Fruit fly (Drosophila melanogaster) whole organism, embryonic: ENCODE measurements around the gene CG7551.

ENCODE experiments used
- Ada2b ChIP-seq: fragments of 200-800 bp; sonication (Bioruptor generic); IDR thresholded peaks from 2 replicates; pipeline ENCODE4 v1.3.6; 2022; ENCODE audit warnings: missing biosample characterization, missing genetic modification characterization
- Aef1 ChIP-seq: fragments of 200-800 bp; sonication (Bioruptor generic); IDR thresholded peaks from 3 replicates; pipeline ENCODE4 v1.3.6; 2022; ENCODE audit warnings: missing biosample characterization, missing genetic modification characterization
- CG10654 ChIP-seq: fragments of 200-800 bp; sonication (Bioruptor generic); optimal IDR thresholded peaks from 2 replicates; lab custom pipeline; 2016; ENCODE audit warnings: missing biosample characterization, missing genetic modification characterization
- CG10959 ChIP-seq: fragments of 200-800 bp; sonication (Bioruptor generic); IDR thresholded peaks from 2 replicates; pipeline ENCODE4 v1.3.6; 2022; ENCODE audit warnings: missing biosample characterization, missing genetic modification characterization
- CG10979 ChIP-seq: fragments of 200-800 bp; sonication (Bioruptor generic); optimal IDR thresholded peaks from 2 replicates; lab custom pipeline; 2018; ENCODE audit warnings: missing biosample characterization, mild to moderate bottlenecking, missing genetic modification characterization, moderate library complexity
- CG12236 ChIP-seq: fragments of 200-800 bp; sonication (Bioruptor generic); optimal IDR thresholded peaks from 2 replicates; lab custom pipeline; 2016; ENCODE audit warnings: missing biosample characterization, missing genetic modification characterization
- CG12942 ChIP-seq: fragments of 200-800 bp; sonication (Bioruptor generic); optimal IDR thresholded peaks from 3 replicates; lab custom pipeline; 2016; ENCODE audit warnings: missing biosample characterization, missing genetic modification characterization
- CG13894 ChIP-seq: fragments of 200-800 bp; sonication (Bioruptor generic); optimal IDR thresholded peaks from 3 replicates; lab custom pipeline; 2018; ENCODE audit warnings: missing biosample characterization, mild to moderate bottlenecking, missing genetic modification characterization, moderate library complexity
- CG14860 ChIP-seq: fragments of 200-800 bp; sonication (Bioruptor generic); IDR thresholded peaks from 3 replicates; pipeline ENCODE4 v1.3.6; 2022; ENCODE audit warnings: missing biosample characterization, missing genetic modification characterization; ENCODE audit not compliant: partially characterized antibody
- CG15269 ChIP-seq: fragments of 200-800 bp; sonication (Bioruptor generic); optimal IDR thresholded peaks from 2 replicates; lab custom pipeline; 2018; ENCODE audit warnings: missing biosample characterization, mild to moderate bottlenecking, missing genetic modification characterization, moderate library complexity
- CG17568 ChIP-seq: fragments of 200-800 bp; sonication (Bioruptor generic); optimal IDR thresholded peaks from 2 replicates; lab custom pipeline; 2018; ENCODE audit warnings: missing biosample characterization, mild to moderate bottlenecking, missing genetic modification characterization, moderate library complexity
- CG3065 ChIP-seq: fragments of 200-800 bp; sonication (Bioruptor generic); optimal IDR thresholded peaks from 2 replicates; lab custom pipeline; 2016; ENCODE audit warnings: missing biosample characterization, missing genetic modification characterization
- CG32767 ChIP-seq: fragments of 200-800 bp; sonication (Bioruptor generic); IDR thresholded peaks from 2 replicates; pipeline ENCODE4 v1.3.6; 2022; ENCODE audit warnings: missing biosample characterization, missing genetic modification characterization
- CG4360 ChIP-seq: fragments of 200-800 bp; sonication (Bioruptor generic); IDR thresholded peaks from 2 replicates; pipeline ENCODE4 v1.3.6; 2022; ENCODE audit warnings: missing biosample characterization, missing genetic modification characterization
- CG5953 ChIP-seq: fragments of 200-800 bp; sonication (Bioruptor generic); IDR thresholded peaks from 2 replicates; pipeline ENCODE4 v1.3.6; 2022; ENCODE audit warnings: missing biosample characterization, missing genetic modification characterization
- CG6272 ChIP-seq: fragments of 200-800 bp; sonication (Bioruptor generic); IDR thresholded peaks from 2 replicates; pipeline ENCODE4 v1.3.6; 2022; ENCODE audit warnings: missing biosample characterization, missing genetic modification characterization
- CG7372 ChIP-seq: fragments of 200-800 bp; sonication (Bioruptor generic); IDR thresholded peaks from 2 replicates; pipeline ENCODE4 v1.3.6; 2022; ENCODE audit warnings: missing biosample characterization, missing genetic modification characterization
- CG7745 ChIP-seq: fragments of 200-800 bp; sonication (Bioruptor generic); optimal IDR thresholded peaks from 2 replicates; lab custom pipeline; 2018; ENCODE audit warnings: missing biosample characterization, mild to moderate bottlenecking, missing genetic modification characterization, moderate library complexity
- CG8089 ChIP-seq: fragments of 200-800 bp; sonication (Bioruptor generic); optimal IDR thresholded peaks from 3 replicates; lab custom pipeline; 2016; ENCODE audit warnings: missing biosample characterization, missing genetic modification characterization
- CG8924 ChIP-seq: fragments of 200-800 bp; optimal IDR thresholded peaks from 3 replicates; lab custom pipeline; 2019; ENCODE audit warnings: missing biosample characterization, mild to moderate bottlenecking, missing genetic modification characterization, moderate library complexity
- CG9727 ChIP-seq: fragments of 200-800 bp; sonication (Bioruptor generic); optimal IDR thresholded peaks from 3 replicates; lab custom pipeline; 2017; ENCODE audit warnings: missing biosample characterization, mild to moderate bottlenecking, missing genetic modification characterization
- CG9797 ChIP-seq: fragments of 200-800 bp; sonication (Bioruptor generic); optimal IDR thresholded peaks from 3 replicates; lab custom pipeline; 2018; ENCODE audit warnings: missing biosample characterization, mild to moderate bottlenecking, missing genetic modification characterization
- Dad ChIP-seq: fragments of 200-800 bp; sonication (Bioruptor generic); optimal IDR thresholded peaks from 3 replicates; lab custom pipeline; 2016; ENCODE audit warnings: missing biosample characterization, missing genetic modification characterization
- Dll ChIP-seq: fragments of 200-800 bp; sonication (Bioruptor generic); IDR thresholded peaks from 4 replicates; pipeline ENCODE4 v1.3.6; 2022; ENCODE audit warnings: missing biosample characterization, missing genetic modification characterization; ENCODE audit not compliant: partially characterized antibody
- ERR ChIP-seq: fragments of 200-800 bp; sonication (Bioruptor generic); optimal IDR thresholded peaks from 2 replicates; lab custom pipeline; 2016; ENCODE audit warnings: missing biosample characterization, missing genetic modification characterization
- Fer1 ChIP-seq: fragments of 200-800 bp; sonication (Bioruptor generic); optimal IDR thresholded peaks from 2 replicates; lab custom pipeline; 2017; ENCODE audit warnings: missing biosample characterization, mild to moderate bottlenecking, missing genetic modification characterization
- HmgZ ChIP-seq: fragments of 200-800 bp; sonication (Bioruptor generic); optimal IDR thresholded peaks from 2 replicates; lab custom pipeline; 2018; ENCODE audit warnings: missing biosample characterization, mild to moderate bottlenecking, missing genetic modification characterization
- Hr3 ChIP-seq: fragments of 200-800 bp; sonication (Bioruptor generic); optimal IDR thresholded peaks from 3 replicates; lab custom pipeline; 2016; ENCODE audit warnings: missing biosample characterization, missing genetic modification characterization
- Myb ChIP-seq: fragments of 200-800 bp; sonication (Bioruptor generic); optimal IDR thresholded peaks from 2 replicates; lab custom pipeline; 2016; ENCODE audit warnings: missing biosample characterization, missing genetic modification characterization
- Side ChIP-seq: fragments of 200-800 bp; sonication (Bioruptor generic); optimal IDR thresholded peaks from 2 replicates; lab custom pipeline; 2016; ENCODE audit warnings: missing biosample characterization, missing genetic modification characterization
- aop ChIP-seq: fragments of 200-800 bp; sonication (Bioruptor generic); IDR thresholded peaks from 2 replicates; pipeline ENCODE4 v1.3.6; 2022; ENCODE audit warnings: missing biosample characterization, missing genetic modification characterization
- ash1 ChIP-seq: fragments of 200-800 bp; sonication (Bioruptor generic); optimal IDR thresholded peaks from 2 replicates; lab custom pipeline; 2018; ENCODE audit warnings: missing biosample characterization, mild to moderate bottlenecking, missing genetic modification characterization
- dati ChIP-seq: fragments of 200-800 bp; sonication (Bioruptor generic); IDR thresholded peaks from 2 replicates; pipeline ENCODE4 v1.3.6; 2022; ENCODE audit warnings: missing biosample characterization, missing genetic modification characterization
- dysf ChIP-seq: fragments of 200-800 bp; sonication (Bioruptor generic); IDR thresholded peaks from 3 replicates; pipeline ENCODE4 v1.3.6; 2022; ENCODE audit warnings: missing biosample characterization, missing genetic modification characterization
- ems ChIP-seq: fragments of 200-800 bp; sonication (Bioruptor generic); optimal IDR thresholded peaks from 3 replicates; lab custom pipeline; 2016; ENCODE audit warnings: missing biosample characterization, missing genetic modification characterization
- ftz-f1 ChIP-seq: fragments of 200-800 bp; sonication (Bioruptor generic); optimal IDR thresholded peaks from 2 replicates; lab custom pipeline; 2016; ENCODE audit warnings: missing biosample characterization, missing genetic modification characterization
- gem ChIP-seq: fragments of 200-800 bp; sonication (Bioruptor generic); optimal IDR thresholded peaks from 2 replicates; lab custom pipeline; 2019; ENCODE audit warnings: missing biosample characterization, mild to moderate bottlenecking, missing genetic modification characterization, moderate library complexity
- gsb ChIP-seq: fragments of 200-800 bp; sonication (Bioruptor generic); IDR thresholded peaks from 2 replicates; pipeline ENCODE4 v1.3.6; 2022; ENCODE audit warnings: missing biosample characterization, missing genetic modification characterization
- gsb-n ChIP-seq: fragments of 200-800 bp; sonication (Bioruptor generic); optimal IDR thresholded peaks from 3 replicates; lab custom pipeline; 2018; ENCODE audit warnings: missing biosample characterization, mild to moderate bottlenecking, missing genetic modification characterization
- pita ChIP-seq: fragments of 200-800 bp; sonication (Bioruptor generic); optimal IDR thresholded peaks from 2 replicates; lab custom pipeline; 2017; ENCODE audit warnings: missing biosample characterization, mild to moderate bottlenecking, missing genetic modification characterization
- pnt ChIP-seq: fragments of 200-800 bp; sonication (Bioruptor generic); optimal IDR thresholded peaks from 3 replicates; lab custom pipeline; 2016; ENCODE audit warnings: missing biosample characterization, missing genetic modification characterization
- ro ChIP-seq: fragments of 200-800 bp; sonication (Bioruptor generic); IDR thresholded peaks from 2 replicates; pipeline ENCODE4 v1.3.6; 2022; ENCODE audit warnings: missing biosample characterization, missing genetic modification characterization
- run ChIP-seq: fragments of 200-800 bp; sonication (Bioruptor generic); optimal IDR thresholded peaks from 3 replicates; lab custom pipeline; 2018; ENCODE audit warnings: missing biosample characterization, mild to moderate bottlenecking, missing genetic modification characterization
- scrt ChIP-seq: fragments of 200-800 bp; sonication (Bioruptor generic); optimal IDR thresholded peaks from 2 replicates; lab custom pipeline; 2018; ENCODE audit warnings: missing biosample characterization, mild to moderate bottlenecking, missing genetic modification characterization, moderate library complexity
- sr ChIP-seq: fragments of 200-800 bp; sonication (Bioruptor generic); IDR thresholded peaks from 3 replicates; pipeline ENCODE4 v1.3.6; 2022; ENCODE audit warnings: missing biosample characterization, missing genetic modification characterization
- tgo ChIP-seq: fragments of 200-800 bp; sonication (Bioruptor generic); IDR thresholded peaks from 3 replicates; pipeline ENCODE4 v1.3.6; 2022; ENCODE audit warnings: missing biosample characterization, missing genetic modification characterization
- twi ChIP-seq: fragments of 200-800 bp; optimal IDR thresholded peaks from 2 replicates; lab custom pipeline; 2019; ENCODE audit warnings: missing biosample characterization, mild to moderate bottlenecking, missing genetic modification characterization, moderate library complexity
- yki ChIP-seq: fragments of >200 bp; optimal IDR thresholded peaks from 3 replicates; lab custom pipeline; 2018
- z ChIP-seq: fragments of 200-800 bp; sonication (Bioruptor generic); IDR thresholded peaks from 3 replicates; pipeline ENCODE4 v1.3.6; 2022; ENCODE audit warnings: missing biosample characterization, missing genetic modification characterization
- zen2 ChIP-seq: fragments of 200-800 bp; sonication (Bioruptor generic); IDR thresholded peaks from 3 replicates; pipeline ENCODE4 v1.3.6; 2022; ENCODE audit warnings: missing biosample characterization, missing genetic modification characterization; ENCODE audit not compliant: partially characterized antibody
- zf30C ChIP-seq: fragments of 200-800 bp; sonication (Bioruptor generic); optimal IDR thresholded peaks from 3 replicates; lab custom pipeline; 2018; ENCODE audit warnings: missing biosample characterization, mild to moderate bottlenecking, missing genetic modification characterization

The CG7551 gene

DNA sequence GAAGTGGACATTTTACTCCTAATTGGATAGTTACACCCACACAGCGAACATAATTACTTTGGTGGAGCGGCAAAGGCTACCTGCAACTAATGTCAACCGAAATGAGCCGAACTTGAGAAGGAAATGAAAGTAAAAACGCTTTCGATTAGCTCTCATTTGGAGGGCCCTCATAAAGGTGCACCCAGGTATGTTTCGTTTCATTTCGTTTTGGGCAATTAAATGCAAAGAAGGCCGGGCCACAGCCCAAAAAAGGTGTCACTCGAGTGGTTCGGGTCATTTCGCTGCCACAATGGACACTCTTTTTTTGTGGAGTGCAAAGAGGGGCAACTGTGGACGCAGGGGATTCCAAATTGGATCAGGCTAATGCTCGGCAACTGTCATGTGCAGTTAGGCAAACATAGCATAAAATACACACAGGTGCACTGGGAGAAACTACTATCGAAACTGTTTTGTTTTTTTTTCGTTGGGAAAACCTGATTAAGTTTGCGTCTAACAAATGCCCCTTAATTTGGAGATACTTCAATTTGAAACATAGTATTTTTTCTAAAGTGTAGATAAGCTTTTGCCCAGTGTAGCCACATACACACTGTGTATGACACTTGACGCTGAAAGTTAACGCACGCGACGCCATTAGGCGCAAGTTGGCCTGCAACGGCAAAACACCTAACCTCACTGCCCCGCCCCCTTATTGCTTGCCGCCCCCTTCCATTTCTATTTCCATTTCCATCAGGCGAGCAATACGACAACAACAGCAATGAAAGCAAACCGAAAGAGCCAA lies 41.6 kb upstream of the CG7551 start (continued):
- TF ChIP-seq CG15269 (tag; lab: Kevin White, UChicago) (peak; percentile 64), scrt (GFP tag; lab: Kevin White, UChicago) (peak; percentile 53), aop (peak; percentile 89), tgo (GFP tag; lab: Robert Waterston, UW) (peak; percentile 89), run (tag; lab: Kevin White, UChicago) (peak; percentile 71), zf30C (GFP tag; lab: Kevin White, UChicago) (peak; percentile 76), CG7745 (tag; lab: Kevin White, UChicago) (peak; percentile 23), HmgZ (tag; lab: Kevin White, UChicago) (peak; percentile 14), Side (GFP tag; lab: Kevin White, UChicago) (peak; percentile 85), ERR (GFP tag; lab: Kevin White, UChicago) (peak; percentile 63), ash1 (GFP tag; lab: Kevin White, UChicago) (no peak), CG10979 (tag; lab: Kevin White, UChicago) (peak; percentile 81), CG13894 (tag; lab: Kevin White, UChicago) (no peak), dati (peak; percentile 93), CG9727 (GFP tag; lab: Kevin White, UChicago) (peak; percentile 80), CG3065 (peak; percentile 49), gem (peak; percentile 90), CG7372 (GFP tag; lab: Robert Waterston, UW) (peak; percentile 87), CG5953 (GFP tag; lab: Robert Waterston, UW) (peak; percentile 94), CG12236 (GFP tag; lab: Kevin White, UChicago) (peak; percentile 63), CG8089 (peak; percentile 88), ftz-f1 (no peak), sr (GFP tag; lab: Robert Waterston, UW) (peak; percentile 80), CG9797 (peak; percentile 5), z (GFP tag; lab: Robert Waterston, UW) (peak; percentile 74; the same call in 2 of the 3 replicates), Hr3 (GFP tag; lab: Kevin White, UChicago) (peak; percentile 75), Myb (GFP tag; lab: Kevin White, UChicago) (peak; percentile 54), pnt (peak; percentile 92), CG12942 (GFP tag; lab: Kevin White, UChicago) (peak; percentile 67), CG10654 (GFP tag; lab: Kevin White, UChicago) (peak; percentile 89), Dll (GFP tag; lab: Robert Waterston, UW) (no peak), ro (GFP tag; lab: Robert Waterston, UW) (peak; percentile 86), zen2 (GFP tag; lab: Robert Waterston, UW) (no peak), Dad (GFP tag; lab: Kevin White, UChicago) (peak; percentile 66), ems (GFP tag; lab: Kevin White, UChicago) (peak; percentile 71), CG32767 (peak; percentile 86), CG14860 (GFP tag; lab: Robert Waterston, UW) (no peak), CG4360 (GFP tag; lab: Robert Waterston, UW) (peak; percentile 86), CG8924 (tag; lab: Kevin White, UChicago) (no peak), CG6272 (GFP tag; lab: Robert Waterston, UW) (peak; percentile 81), Ada2b (GFP tag; lab: Robert Waterston, UW) (peak; percentile 95), dysf (GFP tag; lab: Robert Waterston, UW) (peak; percentile 92), yki (lab: Kevin White, UChicago) (no peak), gsb-n (tag; lab: Kevin White, UChicago) (peak; percentile 85), Fer1 (GFP tag; lab: Kevin White, UChicago) (peak; percentile 65), gsb (GFP tag; lab: Robert Waterston, UW) (peak; percentile 62), CG17568 (GFP tag; lab: Kevin White, UChicago) (peak; percentile 63), twi (no peak), Aef1 (GFP tag; lab: Robert Waterston, UW) (peak; percentile 86), CG10959 (GFP tag; lab: Robert Waterston, UW) (peak; percentile 96), pita (no peak)
